Fruit fly (Drosophila melanogaster): ENCODE measurements around the gene CG17782.

The CG17782 gene

DNA sequence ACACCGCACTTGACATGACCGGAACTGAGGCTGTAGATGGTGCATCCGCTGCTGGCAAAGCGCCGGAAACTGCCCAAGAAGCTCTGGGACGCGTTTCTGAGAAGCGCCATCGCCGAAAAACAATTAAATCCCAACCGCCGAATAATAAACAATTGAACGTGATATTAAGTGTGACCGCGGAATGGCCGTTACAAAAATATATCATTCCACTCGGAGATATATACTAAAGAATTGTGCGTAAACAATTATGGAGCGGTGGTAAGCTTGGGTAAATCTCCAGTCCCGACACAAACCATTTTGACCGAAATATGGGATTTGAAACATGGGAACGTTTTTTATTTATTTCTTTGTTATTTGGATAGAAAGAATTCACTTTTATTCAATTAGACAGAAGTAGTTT lies 12.6 kb downstream of the CG17782 start, which contains the start of gene CG18528 (continued):
- TF ChIP-seq CG7786 (GFP tag; optimal IDR thresholded peaks at IDR 0.05) (no peak), phol (tag; optimal IDR thresholded peaks at IDR 0.05) (peak; percentile 47), CG15011 (GFP tag; optimal IDR thresholded peaks at IDR 0.05) (no peak), fd3F (GFP tag; optimal IDR thresholded peaks at IDR 0.05) (no peak), prd (optimal IDR thresholded peaks at IDR 0.05) (no peak), prd (GFP tag; IDR thresholded peaks at IDR 0.05) (no peak), lbe (GFP tag; optimal IDR thresholded peaks at IDR 0.05) (no peak), eyg (GFP tag; optimal IDR thresholded peaks at IDR 0.05) (no peak), cg (GFP tag; optimal IDR thresholded peaks at IDR 0.05) (no peak), CG32767 (GFP tag; IDR thresholded peaks at IDR 0.05) (no peak), Max (GFP tag; optimal IDR thresholded peaks at IDR 0.05) (no peak), CG6765 (GFP tag; optimal IDR thresholded peaks at IDR 0.05) (no peak), esg (GFP tag; conservative IDR thresholded peaks at IDR 0.05) (no peak), CG18764 (GFP tag; optimal IDR thresholded peaks at IDR 0.05) (no peak), schlank (tag; optimal IDR thresholded peaks at IDR 0.05) (no peak), toy (GFP tag; IDR thresholded peaks at IDR 0.05) (no peak), Taf1 (GFP tag; IDR thresholded peaks at IDR 0.05) (no peak), Chrac-16 (GFP tag; optimal IDR thresholded peaks at IDR 0.05) (no peak), CG11456 (GFP tag; IDR thresholded peaks at IDR 0.05) (no peak), Dp (GFP tag; optimal IDR thresholded peaks at IDR 0.05) (peak; percentile 61), CG13287 (GFP tag; IDR thresholded peaks at IDR 0.05; ENCODE audit: partially characterized antibody) (peak; percentile 52; the same call in 1 of the 2 replicates), so (GFP tag; IDR thresholded peaks at IDR 0.05) (no peak), CG4854 (GFP tag; optimal IDR thresholded peaks at IDR 0.05) (no peak), Dek (tag; optimal IDR thresholded peaks at IDR 0.05) (no peak), oc (tag; optimal IDR thresholded peaks at IDR 0.05) (no peak), CG14667 (GFP tag; IDR thresholded peaks at IDR 0.05) (no peak), Oaz (GFP tag; IDR thresholded peaks at IDR 0.05) (no peak), Pdp1 (GFP tag; optimal IDR thresholded peaks at IDR 0.05) (no peak), run (tag; optimal IDR thresholded peaks at IDR 0.05) (no peak), Asciz (GFP tag; optimal IDR thresholded peaks at IDR 0.05) (no peak), CG1603 (tag; optimal IDR thresholded peaks at IDR 0.05) (no peak), tgo (GFP tag; IDR thresholded peaks at IDR 0.05) (no peak), Antp (GFP tag; optimal IDR thresholded peaks at IDR 0.05) (no peak), lab (GFP tag; optimal IDR thresholded peaks at IDR 0.05) (no peak), CG11695 (GFP tag; IDR thresholded peaks at IDR 0.05) (no peak), CG7928 (GFP tag; optimal IDR thresholded peaks at IDR 0.05) (no peak), CG11723 (GFP tag; optimal IDR thresholded peaks at IDR 0.05) (no peak), CG10267 (tag; optimal IDR thresholded peaks at IDR 0.05) (no peak), CG9437 (GFP tag; optimal IDR thresholded peaks at IDR 0.05) (no peak), CG2120 (GFP tag; optimal IDR thresholded peaks at IDR 0.05) (no peak), Gsc (GFP tag; IDR thresholded peaks at IDR 0.05) (no peak), gcm2 (GFP tag; optimal IDR thresholded peaks at IDR 0.05) (no peak), Eip74EF (GFP tag; optimal IDR thresholded peaks at IDR 0.05) (no peak), CG6654 (GFP tag; optimal IDR thresholded peaks at IDR 0.05) (no peak), CG4424 (GFP tag; optimal IDR thresholded peaks at IDR 0.05) (no peak), CG12391 (tag; optimal IDR thresholded peaks at IDR 0.05) (peak; percentile 6), CG13624 (GFP tag; optimal IDR thresholded peaks at IDR 0.05) (no peak), CG7745 (tag; optimal IDR thresholded peaks at IDR 0.05) (no peak), sens (GFP tag) (peak; percentile 73), Bgb (GFP tag; IDR thresholded peaks at IDR 0.05; ENCODE audit: partially characterized antibody) (no peak; the same call in 1 of the 2 replicates), CG12942 (GFP tag; optimal IDR thresholded peaks at IDR 0.05) (no peak), CG2678 (tag; optimal IDR thresholded peaks at IDR 0.05) (no peak)

All from whole organism, embryonic.